Worm (Caenorhabditis elegans) whole organism, L1 larva: ENCODE measurements around the gene pqn-35.

Source experiments
- lin-15B ChIP-seq: fragments of 150-350 bp; sonication (generic microtip); optimal IDR thresholded peaks from 3 replicates; lab custom pipeline; 2014; ENCODE audit warnings: missing biosample characterization, missing genetic modification characterization
- lin-35 ChIP-seq, 2 experiments: fragments of 150-350 bp; optimal IDR thresholded peaks; 2 replicates each; lab custom pipeline; 2014; ENCODE audit warnings: missing biosample characterization in 2 of 2, missing genetic modification characterization in 2 of 2, missing genetic modification reagents in 2 of 2

DNA sequence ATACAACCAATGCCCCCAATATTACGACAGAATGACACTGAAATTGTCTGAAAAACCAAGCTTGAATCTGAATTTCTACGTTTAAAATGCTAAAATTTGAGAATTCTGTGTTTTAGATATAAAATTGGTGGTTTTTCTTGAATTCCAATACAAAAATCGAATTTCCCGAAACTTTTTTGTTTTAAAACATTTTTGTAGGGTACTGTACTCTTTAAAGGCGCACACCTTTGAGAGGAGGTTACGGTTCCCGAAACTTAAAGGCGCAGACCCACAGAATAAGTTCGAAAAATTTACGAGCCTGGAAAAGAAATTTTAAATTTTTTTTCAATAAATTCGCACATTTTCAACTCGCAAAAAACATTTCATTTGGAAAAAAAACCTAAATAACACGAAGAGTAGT lies 8.1 kb upstream of the pqn-35 start:
- TF ChIP-seq lin-15B (no peak), lin-35 (GFP tag; optimal IDR thresholded peaks at IDR 0.05; lab: Kevin White, UChicago) (no peak)
